Worm (Caenorhabditis elegans): Measurements from ENCODE around the gene Y62E10A.6.

Y62E10A.6 gene

DNA sequence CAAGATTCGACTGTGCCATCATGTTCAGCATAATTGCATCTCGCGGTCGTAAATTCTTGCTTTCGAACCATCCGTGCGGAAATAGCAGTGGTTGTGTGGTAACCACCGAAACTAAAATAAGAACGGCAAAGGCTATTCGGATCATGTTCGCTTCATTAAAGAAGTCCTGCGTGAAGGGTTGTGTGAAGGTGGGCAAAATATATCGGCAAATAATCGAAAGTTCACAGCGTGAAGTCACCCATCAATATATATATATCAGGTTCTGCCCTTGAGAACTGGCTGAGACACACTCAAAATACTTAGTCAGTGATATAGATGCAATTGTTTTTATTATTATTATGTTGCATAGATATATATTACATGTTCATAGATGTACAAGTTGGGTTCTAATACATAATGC is 36.2 kb downstream of the Y62E10A.6 start, which contains the start of gene Y62E10A.19:
Gene Y62E10A.19 (minus strand): TSS at position 289 of the 400 bp plus-strand sequence.
- TF ChIP-seq ceh-20 (GFP tag; IDR thresholded peaks at IDR 0.05), result no peak
- peak in 1 of 2 experiments; percentile 69 for TF ChIP-seq unc-62 (GFP tag; optimal IDR thresholded peaks at IDR 0.05 in 1 of 2)
- TF ChIP-seq unc-62 (tag; optimal IDR thresholded peaks at IDR 0.05), result no peak

DNA sequence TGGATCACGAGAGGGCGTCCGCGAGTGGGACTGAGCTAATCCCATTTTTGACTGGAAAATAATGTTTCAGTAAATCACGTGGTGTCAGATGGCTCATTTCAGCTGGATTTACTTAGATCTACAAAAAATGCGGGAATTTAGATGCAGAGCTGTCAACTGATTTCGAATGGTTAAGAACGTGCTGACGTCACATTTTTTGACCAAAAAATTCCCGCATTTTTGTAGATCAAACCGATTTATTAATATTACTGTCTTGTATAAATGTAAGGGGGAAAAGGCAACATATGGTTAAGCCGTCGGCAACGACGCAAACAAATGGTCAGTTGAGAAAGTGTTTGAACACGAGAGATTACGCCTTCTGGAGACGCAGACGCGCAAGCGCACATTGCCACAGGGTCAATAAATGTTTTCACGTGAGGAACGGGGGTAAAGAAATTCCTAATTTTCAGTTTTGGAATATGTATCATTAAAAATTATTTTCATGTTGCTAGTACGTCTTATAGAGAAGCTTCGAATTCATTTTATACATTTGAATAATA is 41.1 kb downstream of the Y62E10A.6 start, which contains the start of gene gcl-1:
Gene gcl-1 (minus strand): TSS at position 51 of the 539 bp plus-strand sequence.
- TF ChIP-seq ztf-7 (tag; optimal IDR thresholded peaks at IDR 0.05) (no peak), hmg-1.1 (GFP tag; IDR thresholded peaks at IDR 0.05) (peak; percentile 47; the same call in 1 of the 2 replicates), dmd-6 (GFP tag; IDR thresholded peaks at IDR 0.05) (no peak), vab-7 (GFP tag; IDR thresholded peaks at IDR 0.05) (no peak), hlh-30 (tag; optimal IDR thresholded peaks at IDR 0.05; ENCODE audit: insufficient read depth) (peak; percentile 91), mep-1 (tag; optimal IDR thresholded peaks at IDR 0.05) (peak; percentile 4), lsy-2 (tag; optimal IDR thresholded peaks at IDR 0.05) (peak in 1 of 2 experiments; percentile 28), daf-16 (GFP tag; optimal IDR thresholded peaks at IDR 0.05) (no peak), daf-16 (tag; optimal IDR thresholded peaks at IDR 0.05) (peak; percentile 50), D1046.2 (GFP tag; IDR thresholded peaks at IDR 0.05) (no peak), nhr-76 (tag; optimal IDR thresholded peaks at IDR 0.05) (no peak), duxl-1 (tag; optimal IDR thresholded peaks at IDR 0.05; ENCODE audit: poor library complexity) (no peak), daf-19 (GFP tag; conservative IDR thresholded peaks at IDR 0.05) (no peak), mxl-3 (GFP tag; optimal IDR thresholded peaks at IDR 0.05) (peak; percentile 71), ztf-11 (tag; optimal IDR thresholded peaks at IDR 0.05) (no peak), mdl-1 (tag; optimal IDR thresholded peaks at IDR 0.05) (peak in 1 of 2 experiments; percentile 13), zag-1 (tag; optimal IDR thresholded peaks at IDR 0.05) (no peak), mes-2 (tag; optimal IDR thresholded peaks at IDR 0.05; ENCODE audit: poor library complexity, severe bottlenecking) (peak; percentile 33), dve-1 (tag; optimal IDR thresholded peaks at IDR 0.05; ENCODE audit: insufficient read depth) (peak; percentile 25), mdt-29 (GFP tag; IDR thresholded peaks at IDR 0.05) (no peak), lin-38 (GFP tag; IDR thresholded peaks at IDR 0.05) (no peak)

DNA sequence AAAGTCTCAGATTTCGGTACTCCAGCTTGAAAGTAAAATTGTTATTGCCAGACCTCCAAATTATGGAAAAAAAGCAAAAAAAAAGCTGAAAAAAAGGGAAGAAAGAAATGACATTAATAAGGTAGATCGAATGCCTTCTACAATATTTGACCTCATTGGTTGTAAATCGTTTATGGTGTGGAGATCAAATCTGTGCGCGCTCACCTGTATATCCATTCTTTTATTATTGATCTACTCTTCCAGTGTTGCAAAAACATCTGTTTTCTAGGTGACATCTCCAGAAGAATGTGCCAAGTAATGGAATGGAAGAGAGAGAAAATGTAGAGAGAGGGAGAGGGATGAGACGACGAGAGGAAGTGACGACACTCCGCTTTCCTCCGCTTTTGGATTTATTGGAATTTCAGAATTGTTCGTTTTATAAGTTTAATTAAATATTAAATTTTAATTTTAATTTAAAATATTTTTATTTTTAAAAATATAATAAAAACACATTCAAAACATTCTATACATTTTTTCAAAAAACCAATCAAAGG is 44.0 kb downstream of the Y62E10A.6 start, which contains the start of the genes pik-1 and aptf-2:
Gene pik-1 (plus strand): TSS at position 303 of the 533 bp plus-strand sequence.
Gene aptf-2 (minus strand): TSS at position 313 of the 533 bp plus-strand sequence.
- TF ChIP-seq dpl-1 (GFP tag; optimal IDR thresholded peaks at IDR 0.05), result peak; percentile 12
- TF ChIP-seq T20F7.1 (GFP tag; optimal IDR thresholded peaks at IDR 0.05), result peak; percentile 61
- no peak for TF ChIP-seq nhr-10 (tag; optimal IDR thresholded peaks at IDR 0.05)
- TF ChIP-seq lsy-2 (tag; optimal IDR thresholded peaks at IDR 0.05), result peak in 1 of 2 experiments; percentile 17

DNA sequence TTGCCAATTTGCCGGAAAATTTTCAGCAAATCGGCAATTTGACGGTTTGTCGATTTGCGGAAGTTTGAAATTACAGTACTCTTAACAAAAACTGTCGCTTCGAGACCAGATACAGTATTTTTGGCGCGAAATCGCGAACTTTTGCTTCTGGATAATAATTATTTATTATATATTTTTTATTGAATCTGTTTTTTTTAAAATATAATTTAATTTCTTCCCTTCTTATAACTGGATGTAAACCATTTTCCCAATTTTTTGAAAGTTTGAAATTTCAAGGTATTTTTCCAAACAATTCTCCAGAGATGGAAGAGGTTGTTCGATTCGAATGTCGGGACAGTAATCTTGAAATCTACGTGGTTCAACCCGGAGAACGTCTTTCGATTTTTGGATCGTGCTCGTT is 50.4 kb downstream of the Y62E10A.6 start, which contains the start of gene nol-9:
Gene nol-9 (plus strand): TSS at position 301 of the 400 bp plus-strand sequence.
- TF ChIP-seq hif-1 (tag; optimal IDR thresholded peaks at IDR 0.05) (no peak), ceh-44 (GFP tag; IDR thresholded peaks at IDR 0.05) (no peak), R02D3.7 (tag; optimal IDR thresholded peaks at IDR 0.05) (no peak), nhr-10 (tag; optimal IDR thresholded peaks at IDR 0.05) (no peak), php-3 (GFP tag; IDR thresholded peaks at IDR 0.05) (no peak), F26F4.8 (GFP tag; conservative IDR thresholded peaks at IDR 0.05) (no peak), gei-8 (GFP tag; optimal IDR thresholded peaks at IDR 0.05) (no peak), ctbp-1 (GFP tag; IDR thresholded peaks at IDR 0.05) (no peak)

Data from whole organism, L4 larva.